Worm (Caenorhabditis elegans): ENCODE results near the gene hsd-3.

ce11 chrX:4959440-4959839 is 49.7 kb upstream of the hsd-3 start:
- TF ChIP-seq dmd-4 (tag; optimal IDR thresholded peaks at IDR 0.05; ENCODE audit: borderline replicate concordance) (no peak), ttx-3 (tag; optimal IDR thresholded peaks at IDR 0.05) (no peak), ceh-45 (GFP tag; IDR thresholded peaks at IDR 0.05) (no peak), pat-9 (tag; optimal IDR thresholded peaks at IDR 0.05) (no peak), ahr-1 (tag; optimal IDR thresholded peaks at IDR 0.05) (no peak), sox-4 (tag; optimal IDR thresholded peaks at IDR 0.05) (no peak), hlh-15 (tag; optimal IDR thresholded peaks at IDR 0.05) (no peak), fkh-10 (GFP tag; optimal IDR thresholded peaks at IDR 0.05) (no peak), unc-86 (tag; optimal IDR thresholded peaks at IDR 0.05) (no peak), rnt-1 (tag; optimal IDR thresholded peaks at IDR 0.05) (no peak)

Measured in whole organism, late embryonic.